Worm (Caenorhabditis elegans): ENCODE data around the gene ceh-81.

Gene ceh-81

DNA sequence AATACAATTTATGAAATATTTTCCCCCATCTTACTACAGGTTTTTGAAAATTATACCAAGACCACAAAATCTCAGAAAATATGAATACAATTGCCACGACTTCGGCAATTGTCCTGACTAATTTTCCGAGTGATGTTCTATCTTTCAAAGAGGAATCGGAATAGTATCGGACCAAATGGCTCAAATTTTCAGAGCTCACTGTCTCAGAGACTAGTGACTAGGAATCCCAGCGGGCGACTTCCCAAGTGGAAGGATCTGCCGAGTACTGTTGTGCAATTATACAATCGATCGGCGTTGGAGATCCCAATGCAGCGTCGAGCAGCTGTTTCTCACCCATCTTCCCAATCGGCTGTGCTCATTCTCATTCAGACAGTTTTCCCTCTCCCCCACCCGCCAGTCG, 4.5 kb upstream of the ceh-81 start, which contains the start of gene F45C12.17:
Gene F45C12.17 (plus strand): TSS at position 377 of the 400 bp plus-strand sequence.
- no peak for TF ChIP-seq tbx-11 (GFP tag; IDR thresholded peaks at IDR 0.05)
- TF ChIP-seq F13C5.2 (tag; optimal IDR thresholded peaks at IDR 0.05), result no peak
- TF ChIP-seq hnd-1 (tag; optimal IDR thresholded peaks at IDR 0.05), result no peak
- no peak for TF ChIP-seq ets-7 (tag; optimal IDR thresholded peaks at IDR 0.05)
- TF ChIP-seq aly-1 (tag; optimal IDR thresholded peaks at IDR 0.05), result no peak
- no peak for TF ChIP-seq tra-4 (tag; optimal IDR thresholded peaks at IDR 0.05)
- no peak for TF ChIP-seq sea-1 (GFP tag; conservative IDR thresholded peaks at IDR 0.05)
- TF ChIP-seq B0310.2 (tag; optimal IDR thresholded peaks at IDR 0.05), result no peak
- TF ChIP-seq flt-1 (GFP tag; IDR thresholded peaks at IDR 0.05), result no peak
- no peak for TF ChIP-seq scrt-1 (GFP tag; IDR thresholded peaks at IDR 0.05)
- TF ChIP-seq hmg-4 (GFP tag; optimal IDR thresholded peaks at IDR 0.05), result no peak
- no peak for TF ChIP-seq ceh-36 (tag; optimal IDR thresholded peaks at IDR 0.05)
- TF ChIP-seq ceh-13 (GFP tag; optimal IDR thresholded peaks at IDR 0.05), result no peak
- TF ChIP-seq tbx-37 (GFP tag; conservative IDR thresholded peaks at IDR 0.05), result no peak
- no peak for TF ChIP-seq pes-1 (GFP tag; IDR thresholded peaks at IDR 0.05)
- TF ChIP-seq ama-1 (optimal IDR thresholded peaks at IDR 0.05), result no peak
- TF ChIP-seq hmbx-1 (tag; optimal IDR thresholded peaks at IDR 0.05), result no peak

DNA sequence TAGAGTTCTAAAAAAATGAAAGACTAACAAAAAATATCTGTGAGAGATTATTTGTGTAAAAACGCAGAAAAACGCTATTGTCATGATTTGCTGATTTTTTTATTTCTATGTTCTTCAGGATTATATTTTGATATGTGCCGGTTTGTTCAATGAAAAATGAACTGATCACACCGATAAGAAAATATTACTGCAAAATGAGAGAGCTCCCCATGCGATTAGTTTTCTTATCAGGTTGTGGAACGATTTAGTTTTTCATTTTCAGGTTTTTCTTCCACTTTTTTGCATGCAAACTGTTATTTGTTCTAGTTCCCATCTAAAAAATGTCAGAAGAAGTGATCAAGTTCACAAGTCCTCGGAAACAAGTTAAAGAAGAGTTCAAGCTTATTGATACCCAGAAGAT, 1.9 kb upstream of the ceh-81 start, which contains the start of gene btb-9:
Gene btb-9 (plus strand): TSS at position 254 of the 400 bp plus-strand sequence.
- TF ChIP-seq ceh-13 (GFP tag; optimal IDR thresholded peaks at IDR 0.05), result no peak
- TF ChIP-seq tbx-37 (GFP tag; conservative IDR thresholded peaks at IDR 0.05), result no peak
- TF ChIP-seq F13C5.2 (tag; optimal IDR thresholded peaks at IDR 0.05), result no peak
- TF ChIP-seq hmbx-1 (tag; optimal IDR thresholded peaks at IDR 0.05), result no peak
- TF ChIP-seq sea-1 (GFP tag; conservative IDR thresholded peaks at IDR 0.05), result no peak

DNA sequence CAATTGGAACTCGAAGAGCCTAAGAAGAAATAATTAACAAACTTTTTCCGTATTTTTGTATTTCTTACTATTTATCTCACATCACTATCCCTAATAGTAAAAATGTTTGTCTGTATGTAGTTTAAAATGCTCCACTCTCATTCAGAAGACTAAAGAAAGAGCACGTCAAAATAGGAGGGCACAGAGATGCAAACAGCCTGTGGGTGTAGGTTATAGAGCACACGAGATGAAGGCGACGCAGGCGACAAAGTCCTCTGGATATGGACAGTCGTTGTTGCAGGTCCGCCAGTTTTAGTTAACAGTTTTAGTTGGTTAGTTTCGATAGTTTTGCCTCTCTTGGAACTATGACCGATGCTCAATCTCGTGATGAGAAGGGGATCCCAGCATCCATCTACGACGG, 1.7 kb downstream of the ceh-81 start, which contains the start of gene ceh-82:
Gene ceh-82 (plus strand): TSS at position 301 of the 400 bp plus-strand sequence.
- TF ChIP-seq ets-7 (tag; optimal IDR thresholded peaks at IDR 0.05) (no peak), ceh-13 (GFP tag; optimal IDR thresholded peaks at IDR 0.05) (no peak), hmg-4 (GFP tag; optimal IDR thresholded peaks at IDR 0.05) (no peak), B0310.2 (tag; optimal IDR thresholded peaks at IDR 0.05) (no peak)

ce11 chrII:1735145-1735544, 4.9 kb downstream of the ceh-81 start:
- TF ChIP-seq ceh-13 (GFP tag; optimal IDR thresholded peaks at IDR 0.05) (no peak), B0310.2 (tag; optimal IDR thresholded peaks at IDR 0.05) (no peak), sea-1 (GFP tag; conservative IDR thresholded peaks at IDR 0.05) (no peak), flt-1 (GFP tag; IDR thresholded peaks at IDR 0.05) (no peak), pes-1 (GFP tag; IDR thresholded peaks at IDR 0.05) (no peak), ceh-36 (tag; optimal IDR thresholded peaks at IDR 0.05) (no peak), tbx-11 (GFP tag; IDR thresholded peaks at IDR 0.05) (no peak), hmbx-1 (tag; optimal IDR thresholded peaks at IDR 0.05) (no peak), F13C5.2 (tag; optimal IDR thresholded peaks at IDR 0.05) (no peak), hmg-4 (GFP tag; optimal IDR thresholded peaks at IDR 0.05) (no peak), ets-7 (tag; optimal IDR thresholded peaks at IDR 0.05) (no peak), tra-4 (tag; optimal IDR thresholded peaks at IDR 0.05) (no peak), aly-1 (tag; optimal IDR thresholded peaks at IDR 0.05) (no peak)

ce11 chrII:1736353-1736752, 6.2 kb downstream of the ceh-81 start, which contains the start of gene ceh-83:
Gene ceh-83, minus strand, starts transcription at chrII:1736533.
- no peak for TF ChIP-seq sea-1 (GFP tag; conservative IDR thresholded peaks at IDR 0.05)
- TF ChIP-seq hmbx-1 (tag; optimal IDR thresholded peaks at IDR 0.05), result no peak
- no peak for TF ChIP-seq ceh-36 (tag; optimal IDR thresholded peaks at IDR 0.05)
- TF ChIP-seq aly-1 (tag; optimal IDR thresholded peaks at IDR 0.05), result no peak
- no peak for TF ChIP-seq pes-1 (GFP tag; IDR thresholded peaks at IDR 0.05)
- TF ChIP-seq flt-1 (GFP tag; IDR thresholded peaks at IDR 0.05), result no peak
- no peak for TF ChIP-seq tra-4 (tag; optimal IDR thresholded peaks at IDR 0.05)
- no peak for TF ChIP-seq ama-1 (optimal IDR thresholded peaks at IDR 0.05)
- TF ChIP-seq scrt-1 (GFP tag; IDR thresholded peaks at IDR 0.05), result no peak
- no peak for TF ChIP-seq F13C5.2 (tag; optimal IDR thresholded peaks at IDR 0.05)
- no peak for TF ChIP-seq ceh-13 (GFP tag; optimal IDR thresholded peaks at IDR 0.05)
- no peak for TF ChIP-seq ets-7 (tag; optimal IDR thresholded peaks at IDR 0.05)
- no peak for TF ChIP-seq tbx-37 (GFP tag; conservative IDR thresholded peaks at IDR 0.05)
- TF ChIP-seq B0310.2 (tag; optimal IDR thresholded peaks at IDR 0.05), result no peak
- no peak for TF ChIP-seq hnd-1 (tag; optimal IDR thresholded peaks at IDR 0.05)
- TF ChIP-seq tbx-11 (GFP tag; IDR thresholded peaks at IDR 0.05), result no peak
- no peak for TF ChIP-seq hmg-4 (GFP tag; optimal IDR thresholded peaks at IDR 0.05)

ce11 chrII:1738844-1739243, 8.6 kb downstream of the ceh-81 start, which contains the start of the genes irld-9 and irld-33:
Gene irld-9, minus strand, starts transcription at chrII:1738944.
Gene irld-33, plus strand, starts transcription at chrII:1739052.
- no peak for TF ChIP-seq ceh-13 (GFP tag; optimal IDR thresholded peaks at IDR 0.05)

- TF ChIP-seq ets-7 (tag; optimal IDR thresholded peaks at IDR 0.05) (no peak), scrt-1 (GFP tag; IDR thresholded peaks at IDR 0.05) (no peak), B0310.2 (tag; optimal IDR thresholded peaks at IDR 0.05) (no peak), F13C5.2 (tag; optimal IDR thresholded peaks at IDR 0.05) (no peak), ceh-36 (tag; optimal IDR thresholded peaks at IDR 0.05) (no peak), hmg-4 (GFP tag; optimal IDR thresholded peaks at IDR 0.05) (no peak), hmbx-1 (tag; optimal IDR thresholded peaks at IDR 0.05) (no peak), sea-1 (GFP tag; conservative IDR thresholded peaks at IDR 0.05) (no peak)
These were observed 11.0 kb downstream of the ceh-81 start, which contains the start of gene K07G6.1 for ce11 chrII:1741248-1741647. Gene K07G6.1, plus strand, starts transcription at chrII:1741548.

DNA sequence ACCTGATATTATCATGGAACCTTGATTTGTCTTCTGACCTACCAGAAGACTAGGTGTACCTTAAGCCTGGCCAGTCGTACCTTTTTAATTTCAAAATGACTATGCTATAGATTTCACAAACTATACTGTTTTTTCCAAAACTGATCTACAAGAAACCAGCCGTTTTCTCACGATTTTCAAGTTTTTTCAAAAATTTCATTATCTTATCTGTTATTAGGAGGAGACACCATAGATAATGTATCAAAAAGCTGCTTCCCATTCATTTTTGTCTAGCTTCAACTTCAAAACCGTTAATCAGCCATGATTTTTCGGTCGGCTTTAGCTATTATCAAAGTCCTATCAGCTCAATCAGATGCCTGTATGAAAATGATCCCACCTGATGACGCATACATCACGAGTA, 12.3 kb downstream of the ceh-81 start, which contains the start of gene F36H5.12:
Gene F36H5.12 (plus strand): TSS at position 301 of the 400 bp plus-strand sequence.
- no peak for TF ChIP-seq ets-7 (tag; optimal IDR thresholded peaks at IDR 0.05)
- no peak for TF ChIP-seq tbx-37 (GFP tag; conservative IDR thresholded peaks at IDR 0.05)
- TF ChIP-seq F13C5.2 (tag; optimal IDR thresholded peaks at IDR 0.05), result no peak
- TF ChIP-seq sea-1 (GFP tag; conservative IDR thresholded peaks at IDR 0.05), result no peak
